Fruit fly (Drosophila melanogaster) whole organism, pupa: ENCODE measurements around the gene amd.

ENCODE experiments used
- CG10348 ChIP-seq: fragments of 200-800 bp; sonication (Bioruptor generic); IDR thresholded peaks from 2 replicates; pipeline ENCODE4 v1.3.6; 2022; ENCODE audit warnings: missing biosample characterization, missing genetic modification characterization
- CG12605 ChIP-seq: fragments of 200-800 bp; sonication (Bioruptor generic); IDR thresholded peaks from 2 replicates; pipeline ENCODE4 v1.3.6; 2022; ENCODE audit warnings: missing biosample characterization, missing genetic modification characterization
- CG13204 ChIP-seq: fragments of 200-800 bp; sonication (Bioruptor generic); optimal IDR thresholded peaks from 2 replicates; lab custom pipeline; 2018; ENCODE audit warnings: missing biosample characterization, mild to moderate bottlenecking, missing genetic modification characterization, moderate library complexity
- CG14655 ChIP-seq: fragments of 200-800 bp; sonication (Bioruptor generic); optimal IDR thresholded peaks from 3 replicates; lab custom pipeline; 2017; ENCODE audit warnings: mild to moderate bottlenecking, missing biosample characterization, missing genetic modification reagents, missing genetic modification characterization
- CG15710 ChIP-seq: fragments of 200-800 bp; sonication (Bioruptor generic); optimal IDR thresholded peaks from 2 replicates; lab custom pipeline; 2018; ENCODE audit warnings: missing biosample characterization, mild to moderate bottlenecking, missing genetic modification characterization, moderate library complexity
- CG17806 ChIP-seq: fragments of 200-800 bp; sonication (Bioruptor generic); optimal IDR thresholded peaks from 2 replicates; lab custom pipeline; 2018; ENCODE audit warnings: missing biosample characterization, mild to moderate bottlenecking, missing genetic modification characterization, moderate library complexity
- CG32121 ChIP-seq: fragments of 200-800 bp; sonication (Bioruptor generic); IDR thresholded peaks from 2 replicates; pipeline ENCODE4 v1.3.6; 2022; ENCODE audit warnings: missing biosample characterization, missing genetic modification characterization
- CG34367 ChIP-seq: fragments of 200-800 bp; sonication (Bioruptor generic); optimal IDR thresholded peaks from 2 replicates; lab custom pipeline; 2018; ENCODE audit warnings: missing biosample characterization, mild to moderate bottlenecking, missing genetic modification characterization
- CG4496 ChIP-seq: fragments of 200-800 bp; sonication (Bioruptor generic); IDR thresholded peaks from 3 replicates; pipeline ENCODE4 v1.3.6; 2022; ENCODE audit warnings: missing biosample characterization, missing genetic modification characterization
- CG8159 ChIP-seq: fragments of 200-800 bp; sonication (Bioruptor generic); optimal IDR thresholded peaks from 3 replicates; lab custom pipeline; 2018; ENCODE audit warnings: missing biosample characterization, mild to moderate bottlenecking, missing genetic modification characterization, moderate library complexity
- CG8301 ChIP-seq: fragments of 200-800 bp; sonication (Bioruptor generic); optimal IDR thresholded peaks from 2 replicates; lab custom pipeline; 2018; ENCODE audit warnings: missing biosample characterization, mild to moderate bottlenecking, missing genetic modification characterization
- CG9948 ChIP-seq: fragments of 200-800 bp; sonication (Bioruptor generic); optimal IDR thresholded peaks from 2 replicates; lab custom pipeline; 2018; ENCODE audit warnings: missing biosample characterization, mild to moderate bottlenecking, missing genetic modification characterization, moderate library complexity
- D1 ChIP-seq: fragments of 200-800 bp; sonication (Bioruptor generic); optimal IDR thresholded peaks from 2 replicates; lab custom pipeline; 2018; ENCODE audit warnings: missing biosample characterization, mild to moderate bottlenecking, missing genetic modification characterization, moderate library complexity
- EcR ChIP-seq: fragments of 200-800 bp; sonication (Bioruptor generic); optimal IDR thresholded peaks from 3 replicates; lab custom pipeline; 2019; ENCODE audit warnings: missing biosample characterization, missing genetic modification characterization, mild to moderate bottlenecking, moderate library complexity, missing genetic modification reagents
- Ets98B ChIP-seq: fragments of 200-800 bp; sonication (Bioruptor generic); IDR thresholded peaks from 2 replicates; pipeline ENCODE4 v1.3.6; 2022; ENCODE audit warnings: missing biosample characterization, missing genetic modification characterization
- Pif1A ChIP-seq: fragments of 200-800 bp; sonication (Bioruptor generic); optimal IDR thresholded peaks from 3 replicates; lab custom pipeline; 2016; ENCODE audit warnings: missing biosample characterization, missing genetic modification characterization
- Pif1B ChIP-seq: fragments of 200-800 bp; sonication (Bioruptor generic); optimal IDR thresholded peaks from 3 replicates; lab custom pipeline; 2016; ENCODE audit warnings: missing biosample characterization, missing genetic modification characterization
- Snoo ChIP-seq: fragments of 200-800 bp; sonication (Bioruptor generic); optimal IDR thresholded peaks from 3 replicates; lab custom pipeline; 2017; ENCODE audit warnings: missing biosample characterization, mild to moderate bottlenecking, missing genetic modification characterization, inconsistent platforms
- fd96Ca ChIP-seq: fragments of 200-800 bp; sonication (Bioruptor generic); IDR thresholded peaks from 3 replicates; pipeline ENCODE4 v1.3.6; 2022; ENCODE audit warnings: missing biosample characterization, missing genetic modification characterization
- gl ChIP-seq: fragments of 200-800 bp; sonication (Bioruptor generic); optimal IDR thresholded peaks from 2 replicates; lab custom pipeline; 2018; ENCODE audit warnings: missing biosample characterization, mild to moderate bottlenecking, missing genetic modification characterization
- rn ChIP-seq: fragments of 200-800 bp; sonication (Bioruptor generic); IDR thresholded peaks from 2 replicates; pipeline ENCODE4 v1.3.6; 2022; ENCODE audit warnings: missing biosample characterization, missing genetic modification characterization

amd gene

DNA sequence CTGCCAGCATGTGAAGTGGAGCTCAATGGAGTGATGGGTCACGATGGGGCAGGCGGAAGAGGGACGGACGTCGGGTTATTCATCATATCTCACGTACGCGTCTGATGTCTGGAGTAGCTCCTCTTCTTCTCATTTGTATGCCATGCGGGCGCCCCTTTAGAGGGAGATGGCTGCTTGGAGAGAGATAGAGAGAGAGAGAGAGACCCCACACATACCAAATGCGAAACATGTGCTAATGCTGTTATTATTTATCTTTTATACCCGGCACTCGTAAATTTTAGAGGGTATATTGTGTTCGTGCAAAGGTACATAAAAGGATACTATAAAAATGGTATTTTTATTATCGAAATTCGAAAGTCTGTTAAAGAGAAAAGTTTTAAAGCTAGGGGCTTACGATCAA lies 36.1 kb downstream of the amd start:
- TF ChIP-seq CG13204 (GFP tag; lab: Kevin White, UChicago) = peak; percentile 67
- TF ChIP-seq EcR (GFP tag; lab: Kevin White, UChicago) = peak; percentile 76
- no peak for TF ChIP-seq CG34367 (tag; lab: Kevin White, UChicago)

DNA sequence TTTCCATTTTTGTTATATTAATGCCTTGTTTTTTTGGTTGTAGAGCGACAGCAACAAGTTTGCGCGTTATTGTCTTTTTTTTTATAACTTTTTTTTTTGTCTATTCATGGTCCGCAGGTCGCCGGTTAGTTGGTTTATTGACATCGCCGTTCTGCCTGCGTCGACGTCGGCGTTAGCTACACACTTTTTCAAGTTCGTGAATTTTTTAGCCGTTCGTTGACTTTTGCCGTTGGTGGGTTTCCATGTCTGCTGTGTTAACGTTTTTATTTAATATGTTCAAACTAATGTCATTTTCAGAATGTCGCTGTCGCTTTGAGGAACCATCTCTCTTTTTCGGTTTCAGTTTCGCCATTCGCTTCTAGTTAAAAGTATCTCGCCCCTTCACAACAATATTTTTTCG lies 36.7 kb downstream of the amd start:
- TF ChIP-seq CG32121 (GFP tag; lab: Robert Waterston, UW) (no peak), CG8301 (no peak), CG14655 (no peak), EcR (GFP tag; lab: Kevin White, UChicago) (no peak), Pif1B (GFP tag; lab: Kevin White, UChicago) (no peak), CG9948 (tag; lab: Kevin White, UChicago) (no peak), D1 (tag; lab: Kevin White, UChicago) (no peak), rn (GFP tag; lab: Robert Waterston, UW) (no peak), gl (tag; lab: Kevin White, UChicago) (no peak), CG15710 (tag; lab: Kevin White, UChicago) (no peak), CG10348 (GFP tag; lab: Robert Waterston, UW) (no peak), CG17806 (tag; lab: Kevin White, UChicago) (no peak), CG8159 (tag; lab: Kevin White, UChicago) (no peak), Snoo (tag; lab: Kevin White, UChicago) (no peak), CG34367 (tag; lab: Kevin White, UChicago) (no peak), CG13204 (GFP tag; lab: Kevin White, UChicago) (no peak), CG12605 (GFP tag; lab: Robert Waterston, UW) (no peak), CG4496 (GFP tag; lab: Robert Waterston, UW) (no peak)

DNA sequence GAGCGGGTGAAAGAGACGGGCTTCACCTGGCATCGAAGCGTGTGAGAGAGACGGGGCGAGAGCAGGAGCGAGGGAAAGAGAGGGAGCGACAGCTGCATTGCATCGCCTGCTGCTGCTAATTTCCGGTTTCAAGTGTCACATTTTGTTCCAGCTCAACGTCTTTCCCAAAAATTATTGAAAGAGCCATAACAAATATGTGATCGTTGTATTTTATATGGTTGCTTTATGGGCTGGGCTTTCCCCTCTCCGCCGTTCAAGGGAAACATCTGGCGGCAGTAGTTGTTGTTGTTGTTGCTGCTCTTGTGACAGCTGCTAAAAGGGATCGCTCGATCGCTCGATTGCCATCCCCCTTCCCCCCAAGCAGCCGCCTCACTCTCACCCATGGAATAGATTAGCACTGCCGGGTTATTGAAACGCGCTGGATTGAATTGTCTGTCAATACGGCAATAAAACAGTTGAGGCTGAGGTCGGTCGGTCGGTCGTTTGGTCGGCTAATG lies 45.0 kb downstream of the amd start:
- no peak for TF ChIP-seq Snoo (tag; lab: Kevin White, UChicago)
- TF ChIP-seq CG13204 (GFP tag; lab: Kevin White, UChicago) = peak; percentile 95
- TF ChIP-seq Pif1A (GFP tag; lab: Kevin White, UChicago) = no peak
- no peak for TF ChIP-seq CG9948 (tag; lab: Kevin White, UChicago)
- peak; percentile 93 for TF ChIP-seq EcR (GFP tag; lab: Kevin White, UChicago)
- peak; percentile 51 for TF ChIP-seq gl (tag; lab: Kevin White, UChicago)
- peak; percentile 24; the same call in 1 of the 2 replicates for TF ChIP-seq CG12605 (GFP tag; lab: Robert Waterston, UW)
- TF ChIP-seq Pif1B (GFP tag; lab: Kevin White, UChicago) = peak; percentile 13
- TF ChIP-seq, all 21 proteins: peak for 5

DNA sequence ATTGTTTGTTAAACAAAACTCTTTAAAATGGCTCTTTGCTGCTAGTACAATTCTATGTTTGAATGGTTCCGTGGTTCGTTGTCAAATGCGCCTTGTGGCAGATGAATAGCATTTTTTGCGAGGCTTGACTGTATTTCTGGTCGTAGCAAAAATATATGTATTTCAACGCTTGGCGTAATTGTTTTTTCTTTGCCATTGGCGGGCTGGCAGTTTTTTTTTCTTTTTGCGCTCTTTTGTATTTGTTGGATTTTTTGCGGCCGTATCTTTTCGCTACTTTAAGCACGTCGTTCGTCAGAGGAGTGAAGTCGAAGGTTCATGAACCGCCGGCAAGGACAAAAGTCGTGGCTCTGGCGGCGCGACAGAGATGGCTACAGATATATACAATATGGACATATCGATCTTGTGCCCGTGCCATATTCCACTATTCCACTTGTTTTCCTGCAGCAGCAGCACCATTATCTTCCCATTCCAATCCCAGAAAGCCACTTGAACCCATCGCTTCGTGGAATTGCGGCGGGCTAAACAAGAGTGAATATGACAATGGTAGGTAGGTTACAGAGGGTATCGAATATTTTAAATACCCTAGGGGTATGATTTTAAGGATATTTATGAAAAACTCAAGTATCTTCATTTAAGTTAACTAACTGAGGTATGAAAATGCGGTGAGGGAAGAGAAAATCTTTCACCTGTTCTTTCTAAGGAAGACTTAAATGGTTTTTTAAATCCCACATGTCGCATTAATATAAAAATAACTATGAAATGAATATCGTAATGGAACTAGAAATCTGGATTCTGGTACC lies 46.2 kb downstream of the amd start:
- TF ChIP-seq fd96Ca (peak; percentile 64; the same call in 2 of the 3 replicates), CG4496 (GFP tag; lab: Robert Waterston, UW) (peak; percentile 72), CG13204 (GFP tag; lab: Kevin White, UChicago) (peak; percentile 99), CG32121 (GFP tag; lab: Robert Waterston, UW) (no peak), gl (tag; lab: Kevin White, UChicago) (peak; percentile 98), Ets98B (GFP tag; lab: Robert Waterston, UW) (0 out of 2 replicates have a peak, but pooled peaks have one; percentile 22), rn (GFP tag; lab: Robert Waterston, UW) (no peak), CG9948 (tag; lab: Kevin White, UChicago) (peak; percentile 66), CG17806 (tag; lab: Kevin White, UChicago) (peak; percentile 75), Pif1A (GFP tag; lab: Kevin White, UChicago) (peak; percentile 74), CG15710 (tag; lab: Kevin White, UChicago) (peak; percentile 83), CG14655 (peak; percentile 65), CG12605 (GFP tag; lab: Robert Waterston, UW) (peak; percentile 98), EcR (GFP tag; lab: Kevin White, UChicago) (peak; percentile 98), CG34367 (tag; lab: Kevin White, UChicago) (peak; percentile 89), Snoo (tag; lab: Kevin White, UChicago) (no peak), CG10348 (GFP tag; lab: Robert Waterston, UW) (no peak), Pif1B (GFP tag; lab: Kevin White, UChicago) (peak; percentile 88), CG8301 (peak; percentile 32), D1 (tag; lab: Kevin White, UChicago) (no peak), CG8159 (tag; lab: Kevin White, UChicago) (peak; percentile 76)

DNA sequence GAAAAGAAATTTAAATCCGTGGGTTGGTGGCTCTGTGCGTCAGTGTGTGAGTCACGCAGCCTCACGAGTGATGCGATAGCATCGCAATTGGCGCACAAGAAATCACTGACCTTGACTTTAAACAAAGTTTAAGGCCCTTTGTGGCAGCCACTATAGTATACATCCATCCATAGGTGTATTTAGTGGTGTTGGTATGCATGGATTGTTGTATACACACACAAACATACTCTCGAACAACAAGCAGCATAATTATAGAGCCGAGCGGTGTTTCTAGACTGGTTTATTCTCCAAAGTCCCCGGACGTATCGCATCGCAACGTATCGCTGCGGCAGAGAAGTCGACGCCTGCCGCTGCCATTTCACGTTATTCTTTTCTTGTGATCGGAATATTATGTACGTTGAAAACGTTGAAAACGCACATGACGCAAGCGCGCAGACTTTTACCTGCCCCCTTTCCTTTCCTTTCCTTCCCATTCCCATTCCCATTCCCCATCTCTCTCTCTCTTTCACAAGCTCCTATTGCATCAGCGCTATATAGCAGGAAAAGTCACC lies 46.9 kb downstream of the amd start:
- TF ChIP-seq EcR (GFP tag; lab: Kevin White, UChicago) (peak; percentile 94), CG13204 (GFP tag; lab: Kevin White, UChicago) (no peak), D1 (tag; lab: Kevin White, UChicago) (no peak), CG15710 (tag; lab: Kevin White, UChicago) (no peak), CG4496 (GFP tag; lab: Robert Waterston, UW) (peak; percentile 28; the same call in 1 of the 3 replicates), Pif1A (GFP tag; lab: Kevin White, UChicago) (no peak)
